Worm (Caenorhabditis elegans) whole organism, young adult: ENCODE results near the gene C06E4.5.

ENCODE experiments used
- lir-1 ChIP-seq: fragments of 200-800 bp; sonication (Bioruptor generic); conservative IDR thresholded peaks from 2 replicates; pipeline ENCODE4 v1.3.6; 2022; ENCODE audit warnings: missing genetic modification reagents, missing genetic modification characterization, missing compliant biosample characterization
- nhr-120 ChIP-seq: fragments of 200-800 bp; sonication (Bioruptor generic); IDR thresholded peaks from 2 replicates; pipeline ENCODE4 v1.3.6; 2022; ENCODE audit warnings: missing genetic modification characterization, missing compliant biosample characterization

- TF ChIP-seq lir-1 (GFP tag; lab: Robert Waterston, UW), result no peak
- no peak for TF ChIP-seq nhr-120 (GFP tag; lab: Robert Waterston, UW)
Measured at ce11 chrIV:7276661-7277060, 21.9 kb downstream of the C06E4.5 start, which contains the start of gene C06E4.2.
